Worm (Caenorhabditis elegans) whole organism, L2 larva: Measurements from ENCODE around the gene aat-3.

Experiments used
- ama-1 ChIP-seq: fragments of 150-350 bp; optimal IDR thresholded peaks from 2 replicates; lab custom pipeline; 2018; ENCODE audit warnings: inconsistent platforms
- elt-1 ChIP-seq: fragments of 150-350 bp; optimal IDR thresholded peaks from 2 replicates; lab custom pipeline; 2014; ENCODE audit warnings: missing biosample characterization, missing genetic modification characterization
- fos-1 ChIP-seq: fragments of 150-350 bp; optimal IDR thresholded peaks from 2 replicates; lab custom pipeline; 2014; ENCODE audit warnings: missing biosample characterization, missing genetic modification characterization
- lin-13 ChIP-seq: fragments of 150-350 bp; optimal IDR thresholded peaks from 2 replicates; lab custom pipeline; 2014; ENCODE audit warnings: missing biosample characterization, missing genetic modification reagents, missing genetic modification characterization
- lsy-2 ChIP-seq, 2 experiments: fragments of 150-350 bp in 1 of 2; sonication (generic microtip) in 1 of 2; optimal IDR thresholded peaks; 2 replicates each; lab custom pipeline; 2014 to 2017; ENCODE audit warnings: missing biosample characterization in 2 of 2, missing genetic modification characterization in 2 of 2
- nhr-21 ChIP-seq: fragments of 150-350 bp; optimal IDR thresholded peaks from 2 replicates; lab custom pipeline; 2014; ENCODE audit warnings: missing biosample characterization, missing genetic modification characterization
- nhr-23 ChIP-seq: fragments of 150-350 bp; optimal IDR thresholded peaks from 2 replicates; lab custom pipeline; 2014; ENCODE audit warnings: missing biosample characterization, missing genetic modification reagents, missing genetic modification characterization
- sem-4 ChIP-seq: fragments of 150-350 bp; optimal IDR thresholded peaks from 2 replicates; lab custom pipeline; 2014; ENCODE audit warnings: missing biosample characterization, missing genetic modification reagents, missing genetic modification characterization
- snpc-4 ChIP-seq: fragments of 150-350 bp; optimal IDR thresholded peaks from 2 replicates; lab custom pipeline; 2014; ENCODE audit warnings: missing biosample characterization, missing genetic modification characterization
- unc-39 ChIP-seq: fragments of 150-350 bp; optimal IDR thresholded peaks from 2 replicates; lab custom pipeline; 2014; ENCODE audit warnings: missing biosample characterization, missing genetic modification characterization
- ztf-11 ChIP-seq: sonication (generic microtip); optimal IDR thresholded peaks from 2 replicates; lab custom pipeline; 2017; ENCODE audit warnings: missing biosample characterization, missing genetic modification characterization

ce11 chrX:2581828-2582589, 29.9 kb downstream of the aat-3 start:
- TF ChIP-seq lsy-2 (tag; optimal IDR thresholded peaks at IDR 0.05; lab: Kevin White, UChicago), result no peak
- no peak for TF ChIP-seq elt-1 (tag; lab: Kevin White, UChicago)
- no peak for TF ChIP-seq ztf-11 (tag; lab: Kevin White, UChicago)
- TF ChIP-seq nhr-21, result no peak
- TF ChIP-seq ama-1 (lab: Kevin White, UChicago), result no peak
- no peak for TF ChIP-seq sem-4 (tag; lab: Kevin White, UChicago)
- TF ChIP-seq fos-1 (tag; lab: Kevin White, UChicago), result no peak
- no peak for TF ChIP-seq snpc-4 (tag; lab: Kevin White, UChicago)
- no peak for TF ChIP-seq unc-39 (tag; lab: Kevin White, UChicago)
- TF ChIP-seq lin-13 (GFP tag; lab: Kevin White, UChicago), result no peak
- no peak for TF ChIP-seq nhr-23 (tag; lab: Kevin White, UChicago)
